Fruit fly (Drosophila melanogaster): ENCODE data around the gene CG32708.

- no peak for TF ChIP-seq Sox15 (GFP tag; optimal IDR thresholded peaks at IDR 0.05)
- TF ChIP-seq cyc (GFP tag; optimal IDR thresholded peaks at IDR 0.05) = no peak
- no peak for TF ChIP-seq dsx (GFP tag; optimal IDR thresholded peaks at IDR 0.05; ENCODE audit: poor library complexity, severe bottlenecking)
- no peak for TF ChIP-seq eg (GFP tag; IDR thresholded peaks at IDR 0.05)
- no peak for TF ChIP-seq CG3919 (GFP tag; optimal IDR thresholded peaks at IDR 0.05)
- TF ChIP-seq Sox102F (GFP tag; optimal IDR thresholded peaks at IDR 0.05) = no peak
- no peak for TF ChIP-seq Eip93F (GFP tag; optimal IDR thresholded peaks at IDR 0.05)
- no peak for TF ChIP-seq OdsH (GFP tag; optimal IDR thresholded peaks at IDR 0.05)
- no peak for TF ChIP-seq salr (GFP tag; optimal IDR thresholded peaks at IDR 0.05)
- TF ChIP-seq lz (GFP tag; optimal IDR thresholded peaks at IDR 0.05) = no peak
- no peak for TF ChIP-seq Blimp-1 (GFP tag; optimal IDR thresholded peaks at IDR 0.05)
Measured at dm6 chrX:9122492-9122891, 36.8 kb downstream of the CG32708 start.

Measured in whole organism, prepupa.